Worm (Caenorhabditis elegans) whole organism, late embryonic: ENCODE data around the gene F10C1.8.

Experiments
- C08G9.2 ChIP-seq: sonication (generic microtip); optimal IDR thresholded peaks from 2 replicates; lab custom pipeline; 2016; ENCODE audit warnings: mild to moderate bottlenecking, missing genetic modification characterization, moderate library complexity, missing compliant biosample characterization
- C38D4.7 ChIP-seq: fragments of 200-800 bp; sonication (Bioruptor generic); optimal IDR thresholded peaks from 2 replicates; lab custom pipeline; 2018; ENCODE audit warnings: mild to moderate bottlenecking, missing genetic modification characterization, moderate library complexity, missing compliant biosample characterization
- K09A11.1 ChIP-seq: sonication (generic microtip); optimal IDR thresholded peaks from 2 replicates; lab custom pipeline; 2017; ENCODE audit warnings: antibody characterized with exemption, mild to moderate bottlenecking, missing genetic modification characterization, missing compliant biosample characterization; ENCODE audit not compliant: insufficient read depth
- ahr-1 ChIP-seq: sonication (generic microtip); optimal IDR thresholded peaks from 2 replicates; lab custom pipeline; 2016; ENCODE audit warnings: missing genetic modification characterization, missing compliant biosample characterization
- ama-1 ChIP-seq: fragments of 150-350 bp; optimal IDR thresholded peaks from 2 replicates; lab custom pipeline; 2014
- ceh-19 ChIP-seq: fragments of 200-800 bp; sonication (Bioruptor generic); optimal IDR thresholded peaks from 2 replicates; lab custom pipeline; 2018; ENCODE audit warnings: mild to moderate bottlenecking, missing genetic modification characterization, missing compliant biosample characterization
- ceh-2 ChIP-seq: sonication (generic microtip); optimal IDR thresholded peaks from 2 replicates; lab custom pipeline; 2016; ENCODE audit warnings: missing genotype, missing genetic modification characterization, missing compliant biosample characterization
- ceh-24 ChIP-seq: sonication (generic microtip); optimal IDR thresholded peaks from 2 replicates; lab custom pipeline; 2016; ENCODE audit warnings: mild to moderate bottlenecking, missing genetic modification characterization, missing compliant biosample characterization
- ceh-30 ChIP-seq: fragments of 150-350 bp; optimal IDR thresholded peaks from 2 replicates; lab custom pipeline; 2014; ENCODE audit warnings: missing biosample characterization, missing genetic modification characterization
- ceh-31 ChIP-seq: sonication (generic microtip); optimal IDR thresholded peaks from 2 replicates; lab custom pipeline; 2016; ENCODE audit warnings: missing genetic modification characterization, missing compliant biosample characterization
- ceh-34 ChIP-seq: sonication (generic microtip); optimal IDR thresholded peaks from 2 replicates; lab custom pipeline; 2016; ENCODE audit warnings: mild to moderate bottlenecking, missing genetic modification characterization, missing compliant biosample characterization
- ceh-48 ChIP-seq: sonication (generic microtip); optimal IDR thresholded peaks from 2 replicates; lab custom pipeline; 2016; ENCODE audit warnings: missing genetic modification characterization, inconsistent platforms, missing compliant biosample characterization
- ceh-9 ChIP-seq: sonication (generic microtip); optimal IDR thresholded peaks from 2 replicates; lab custom pipeline; 2016; ENCODE audit warnings: mild to moderate bottlenecking, missing genetic modification characterization, inconsistent platforms, missing compliant biosample characterization
- che-1 ChIP-seq: sonication (generic microtip); optimal IDR thresholded peaks from 2 replicates; lab custom pipeline; 2016; ENCODE audit warnings: mild to moderate bottlenecking, missing genetic modification characterization, missing compliant biosample characterization
- dmd-4 ChIP-seq: sonication (generic microtip); optimal IDR thresholded peaks from 2 replicates; lab custom pipeline; 2016; ENCODE audit warnings: borderline replicate concordance, missing genetic modification characterization, missing compliant biosample characterization
- dve-1 ChIP-seq: sonication (generic microtip); optimal IDR thresholded peaks from 2 replicates; lab custom pipeline; 2017; ENCODE audit warnings: antibody characterized with exemption, mild to moderate bottlenecking, missing genetic modification characterization, missing compliant biosample characterization
- elt-2 ChIP-seq: sonication (generic microtip); optimal IDR thresholded peaks from 2 replicates; lab custom pipeline; 2016; ENCODE audit warnings: missing genetic modification reagents, missing genetic modification characterization, missing compliant biosample characterization
- eyg-1 ChIP-seq: sonication (generic microtip); optimal IDR thresholded peaks from 2 replicates; lab custom pipeline; 2016; ENCODE audit warnings: missing genotype, missing genetic modification characterization, missing compliant biosample characterization
- fkh-10 ChIP-seq: fragments of 150-350 bp; optimal IDR thresholded peaks from 2 replicates; lab custom pipeline; 2014; ENCODE audit warnings: missing biosample characterization, missing genetic modification reagents, missing genetic modification characterization
- fkh-6 ChIP-seq: sonication (generic microtip); optimal IDR thresholded peaks from 2 replicates; lab custom pipeline; 2016; ENCODE audit warnings: missing genetic modification characterization, missing compliant biosample characterization
- gmeb-2 ChIP-seq: sonication (generic microtip); optimal IDR thresholded peaks from 2 replicates; lab custom pipeline; 2016; ENCODE audit warnings: missing genetic modification characterization, inconsistent platforms, missing compliant biosample characterization
- hlh-15 ChIP-seq: sonication (generic microtip); optimal IDR thresholded peaks from 2 replicates; lab custom pipeline; 2016; ENCODE audit warnings: missing genetic modification characterization, missing compliant biosample characterization
- hlh-30 ChIP-seq: sonication (generic microtip); optimal IDR thresholded peaks from 2 replicates; lab custom pipeline; 2017; ENCODE audit warnings: antibody characterized with exemption, missing genetic modification characterization, missing compliant biosample characterization; ENCODE audit not compliant: insufficient read depth
- hlh-6 ChIP-seq: sonication (generic microtip); optimal IDR thresholded peaks from 2 replicates; lab custom pipeline; 2016; ENCODE audit warnings: missing genotype, missing genetic modification characterization, missing compliant biosample characterization
- hlh-8 ChIP-seq: sonication (generic microtip); optimal IDR thresholded peaks from 2 replicates; lab custom pipeline; 2016; ENCODE audit warnings: missing genotype, missing genetic modification characterization, missing compliant biosample characterization
- mec-3 ChIP-seq: sonication (generic microtip); optimal IDR thresholded peaks from 2 replicates; lab custom pipeline; 2016; ENCODE audit warnings: borderline replicate concordance, missing genetic modification characterization, missing compliant biosample characterization
- nfya-1 ChIP-seq: sonication (generic microtip); optimal IDR thresholded peaks from 2 replicates; lab custom pipeline; 2017; ENCODE audit warnings: missing genetic modification characterization, mild to moderate bottlenecking, missing compliant biosample characterization, antibody characterized with exemption, moderate library complexity
- npax-4 ChIP-seq: sonication (generic microtip); optimal IDR thresholded peaks from 2 replicates; lab custom pipeline; 2016; ENCODE audit warnings: missing genetic modification characterization, missing compliant biosample characterization
- pax-1 ChIP-seq: fragments of 150-350 bp; optimal IDR thresholded peaks from 2 replicates; lab custom pipeline; 2014; ENCODE audit warnings: missing biosample characterization, missing genetic modification characterization
- pha-4 ChIP-seq: fragments of 150-350 bp; optimal IDR thresholded peaks from 2 replicates; lab custom pipeline; 2018; ENCODE audit warnings: missing biosample characterization, missing genetic modification reagents, missing genetic modification characterization
- pros-1 ChIP-seq: fragments of 150-350 bp; optimal IDR thresholded peaks from 2 replicates; lab custom pipeline; 2014; ENCODE audit warnings: missing biosample characterization, missing genetic modification reagents, missing genetic modification characterization
- ref-2 ChIP-seq: sonication (generic microtip); optimal IDR thresholded peaks from 2 replicates; lab custom pipeline; 2016; ENCODE audit warnings: missing genetic modification characterization, missing compliant biosample characterization
- syd-9 ChIP-seq: sonication (generic microtip); optimal IDR thresholded peaks from 2 replicates; lab custom pipeline; 2016; ENCODE audit warnings: mild to moderate bottlenecking, missing genetic modification characterization, moderate library complexity, missing compliant biosample characterization
- tbx-2 ChIP-seq: sonication (generic microtip); optimal IDR thresholded peaks from 2 replicates; lab custom pipeline; 2016; ENCODE audit warnings: missing genetic modification characterization, missing compliant biosample characterization
- tbx-7 ChIP-seq: sonication (generic microtip); optimal IDR thresholded peaks from 2 replicates; lab custom pipeline; 2016; ENCODE audit warnings: missing genotype, missing genetic modification characterization, missing compliant biosample characterization
- unc-42 ChIP-seq: sonication (generic microtip); optimal IDR thresholded peaks from 2 replicates; lab custom pipeline; 2016; ENCODE audit warnings: missing genotype, missing genetic modification characterization, missing compliant biosample characterization
- zip-5 ChIP-seq: sonication (generic microtip); optimal IDR thresholded peaks from 2 replicates; lab custom pipeline; 2016; ENCODE audit warnings: missing genetic modification characterization, missing compliant biosample characterization
- ztf-16 ChIP-seq: sonication (generic microtip); optimal IDR thresholded peaks from 2 replicates; lab custom pipeline; 2017; ENCODE audit warnings: missing genetic modification characterization, missing compliant biosample characterization

F10C1.8 gene

DNA sequence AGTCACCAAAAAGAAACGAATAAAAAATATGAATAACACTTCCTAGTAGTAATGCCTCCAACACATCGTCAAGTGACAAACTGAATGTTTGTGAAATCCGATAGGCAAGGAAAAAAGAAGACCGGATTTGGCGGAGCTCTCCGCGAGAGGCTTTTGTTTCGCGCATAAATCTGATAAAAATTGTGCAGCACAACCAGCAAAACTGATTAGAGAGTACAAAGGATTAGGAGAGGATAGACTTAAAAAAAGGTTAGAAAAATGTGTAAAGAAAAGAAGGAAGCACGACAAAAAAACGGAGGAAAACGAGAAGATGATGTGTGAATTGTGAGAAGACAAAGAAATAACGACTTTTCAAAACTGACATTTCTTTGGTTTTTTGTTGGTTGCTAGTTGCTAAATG is 26.6 kb upstream of the F10C1.8 start, which contains the start of gene rab-3:
Gene rab-3 (minus strand): TSS at position 147 of the 400 bp plus-strand sequence.
- TF ChIP-seq fkh-6 (tag; lab: Kevin White, UChicago) (no peak), unc-42 (peak; percentile 78)
- TF ChIP-seq, all 69 proteins: peak for 1

DNA sequence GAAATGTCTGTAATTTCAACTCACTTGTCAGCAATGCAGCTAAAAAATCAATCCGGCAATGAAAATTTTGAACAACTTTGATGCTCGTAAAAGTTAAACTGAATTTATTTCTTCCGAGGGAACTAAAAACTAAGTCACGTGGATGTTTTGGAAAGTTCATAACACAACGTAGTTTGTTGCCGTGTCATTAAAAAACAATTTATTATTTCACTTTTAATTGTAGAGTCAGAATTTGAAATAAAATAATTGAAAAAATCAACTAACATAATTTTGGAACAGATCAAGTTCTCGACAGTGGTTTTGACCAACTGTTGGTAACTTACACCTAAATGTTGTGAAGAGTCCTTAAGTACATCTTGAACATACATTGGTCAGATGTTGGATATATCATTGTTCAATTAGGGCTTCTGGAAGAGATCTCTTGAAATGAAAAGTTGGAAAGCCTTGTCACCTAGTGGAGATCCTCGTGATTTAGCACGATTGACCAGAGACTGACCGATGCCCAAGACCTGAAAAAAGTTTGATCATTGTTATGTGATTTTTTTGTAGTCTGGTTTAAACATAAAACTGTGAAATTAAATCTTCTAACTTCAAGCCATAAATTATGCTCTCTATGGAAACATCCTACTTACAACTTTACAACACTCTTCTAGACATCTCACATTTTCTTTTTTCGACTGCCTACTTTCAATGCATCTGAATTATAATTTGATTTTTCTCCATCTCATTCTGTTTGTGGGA is 23.8 kb upstream of the F10C1.8 start, which contains the start of the genes C18A3.7 and C18A3.11:
Gene C18A3.7 (minus strand): TSS at position 101 of the 741 bp plus-strand sequence.
Gene C18A3.11 (plus strand): TSS at position 691 of the 741 bp plus-strand sequence.
- TF ChIP-seq nfya-1 (tag; lab: Kevin White, UChicago) (no peak), elt-2 (tag; lab: Kevin White, UChicago) (no peak), C38D4.7 (no peak), ceh-31 (tag; lab: Kevin White, UChicago) (no peak), che-1 (no peak), ahr-1 (no peak), hlh-6 (tag; lab: Kevin White, UChicago) (no peak), unc-42 (no peak)
- TF ChIP-seq, all 69 proteins: peak for 0

DNA sequence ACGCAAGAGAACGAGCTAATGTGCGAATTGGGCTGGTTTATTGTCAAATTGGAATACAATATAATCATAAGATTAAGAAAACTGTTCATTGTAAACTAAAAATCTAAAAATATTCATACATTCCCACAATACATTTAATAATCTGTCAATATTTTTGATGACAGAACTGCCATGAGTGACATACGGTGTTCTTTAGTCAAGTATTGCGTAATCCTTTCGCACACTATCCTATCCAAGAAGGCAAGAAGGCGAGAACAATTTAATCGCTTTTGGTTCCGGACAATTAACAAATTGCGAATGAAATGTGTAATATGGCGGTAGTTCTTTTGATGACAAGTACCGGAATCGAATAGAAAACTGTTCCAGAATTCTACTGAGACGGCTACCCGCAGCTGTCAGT is 19.4 kb upstream of the F10C1.8 start:
- TF ChIP-seq che-1 (no peak), ceh-24 (tag; lab: Kevin White, UChicago) (no peak), zip-5 (tag; lab: Kevin White, UChicago) (no peak), pax-1 (tag; lab: Kevin White, UChicago) (no peak), ceh-48 (tag; lab: Kevin White, UChicago) (no peak), mec-3 (tag; lab: Kevin White, UChicago) (no peak), npax-4 (tag; lab: Kevin White, UChicago) (no peak), tbx-2 (tag; lab: Kevin White, UChicago) (no peak), ceh-30 (no peak), ceh-9 (tag; lab: Kevin White, UChicago) (no peak), pha-4 (tag; lab: Kevin White, UChicago) (no peak), hlh-15 (tag; lab: Kevin White, UChicago) (no peak), pros-1 (tag; lab: Kevin White, UChicago) (no peak), nfya-1 (tag; lab: Kevin White, UChicago) (no peak), ref-2 (tag; lab: Kevin White, UChicago) (no peak), unc-42 (no peak)

DNA sequence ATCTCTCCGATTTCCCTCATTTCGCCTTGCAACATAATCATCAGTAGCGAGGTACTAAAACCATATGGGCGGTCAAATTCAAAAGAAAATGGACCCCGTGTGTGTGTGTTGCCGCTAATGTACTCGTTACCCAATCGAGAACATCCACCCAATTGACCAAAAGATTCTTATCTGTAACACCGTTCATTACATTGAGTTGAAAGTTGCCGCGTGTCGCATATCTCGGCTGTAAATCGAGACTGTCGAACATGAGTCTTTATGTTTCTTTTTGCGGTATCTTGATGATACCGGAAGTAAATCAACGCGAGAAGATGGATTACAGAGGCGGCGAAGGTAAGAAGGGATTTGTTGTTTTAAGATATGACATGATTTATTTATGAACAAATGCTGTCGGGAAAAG is 18.5 kb upstream of the F10C1.8 start:
- TF ChIP-seq K09A11.1 (no peak), hlh-30 (no peak), unc-42 (no peak), dmd-4 (no peak), ztf-16 (tag; lab: Kevin White, UChicago) (no peak), fkh-10 (GFP tag; lab: Kevin White, UChicago) (no peak), pros-1 (tag; lab: Kevin White, UChicago) (no peak), hlh-15 (tag; lab: Kevin White, UChicago) (no peak), tbx-7 (tag; lab: Kevin White, UChicago) (no peak), ama-1 (lab: Kevin White, UChicago) (no peak), mec-3 (tag; lab: Kevin White, UChicago) (no peak)

DNA sequence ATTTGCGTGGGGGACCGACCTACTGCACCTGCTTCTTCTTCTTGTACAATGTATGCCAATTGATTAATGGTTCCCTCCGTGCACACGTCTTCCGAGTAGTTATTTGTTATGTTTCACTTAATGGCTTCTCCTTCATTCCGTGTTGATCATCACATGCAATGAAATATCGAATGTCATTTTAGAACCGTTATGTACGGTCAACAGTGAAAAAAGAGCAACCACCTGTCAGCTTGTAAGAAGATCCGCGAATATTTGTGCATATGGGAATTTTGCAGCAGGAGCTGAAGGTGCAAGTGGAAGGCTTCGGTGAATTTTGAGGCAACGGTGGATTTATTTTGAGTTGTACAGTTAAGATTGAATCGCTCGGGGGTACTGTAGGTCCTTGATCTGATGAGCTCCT is 17.7 kb upstream of the F10C1.8 start:
- TF ChIP-seq eyg-1 (tag; lab: Kevin White, UChicago): no peak
- TF ChIP-seq ceh-34 (tag; lab: Kevin White, UChicago): no peak
- no peak for TF ChIP-seq dve-1 (tag; lab: Kevin White, UChicago)
- no peak for TF ChIP-seq C08G9.2
- TF ChIP-seq pros-1 (tag; lab: Kevin White, UChicago): no peak
- no peak for TF ChIP-seq gmeb-2 (tag; lab: Kevin White, UChicago)
- no peak for TF ChIP-seq ceh-2
- no peak for TF ChIP-seq ama-1 (lab: Kevin White, UChicago)
- no peak for TF ChIP-seq elt-2 (tag; lab: Kevin White, UChicago)
- no peak for TF ChIP-seq syd-9
- TF ChIP-seq ceh-19: no peak
- no peak for TF ChIP-seq C38D4.7
- no peak for TF ChIP-seq fkh-10 (GFP tag; lab: Kevin White, UChicago)
- TF ChIP-seq hlh-8 (tag; lab: Kevin White, UChicago): no peak
